Worm (Caenorhabditis elegans) whole organism, L2 larva: ENCODE measurements around the gene C53B7.3.

Source experiments
- C34F6.9 ChIP-seq: fragments of 150-350 bp; optimal IDR thresholded peaks from 2 replicates; lab custom pipeline; 2014; ENCODE audit warnings: missing biosample characterization, missing genetic modification characterization
- F13H6.1 ChIP-seq: sonication (generic microtip); optimal IDR thresholded peaks from 2 replicates; lab custom pipeline; 2016; ENCODE audit warnings: missing genetic modification characterization, missing compliant biosample characterization
- R02D3.7 ChIP-seq: fragments of 150-350 bp; optimal IDR thresholded peaks from 2 replicates; lab custom pipeline; 2014; ENCODE audit warnings: missing biosample characterization, missing genetic modification characterization
- Y55F3AM.14 ChIP-seq: fragments of 200-800 bp; sonication (Bioruptor generic); optimal IDR thresholded peaks from 2 replicates; lab custom pipeline; 2018; ENCODE audit warnings: mild to moderate bottlenecking, missing genetic modification characterization, missing compliant biosample characterization
- ZK546.5 ChIP-seq: sonication (generic microtip); optimal IDR thresholded peaks from 2 replicates; lab custom pipeline; 2017; ENCODE audit warnings: missing biosample characterization, missing genetic modification characterization
- ceh-16 ChIP-seq: fragments of 150-350 bp; optimal IDR thresholded peaks from 2 replicates; lab custom pipeline; 2014; ENCODE audit warnings: missing biosample characterization, missing genetic modification characterization
- ceh-82 ChIP-seq: fragments of 150-350 bp; optimal IDR thresholded peaks from 2 replicates; lab custom pipeline; 2014; ENCODE audit warnings: missing biosample characterization, missing genetic modification characterization
- crh-2 ChIP-seq: sonication (generic microtip); optimal IDR thresholded peaks from 2 replicates; lab custom pipeline; 2017; ENCODE audit warnings: missing biosample characterization, missing genetic modification characterization
- dmd-4 ChIP-seq: sonication (generic microtip); optimal IDR thresholded peaks from 2 replicates; lab custom pipeline; 2017; ENCODE audit warnings: missing biosample characterization, missing genetic modification characterization
- egl-27 ChIP-seq: sonication (generic microtip); optimal IDR thresholded peaks from 3 replicates; lab custom pipeline; 2017; ENCODE audit warnings: missing biosample characterization, missing genetic modification reagents, missing genetic modification characterization
- elt-3 ChIP-seq: sonication (generic microtip); optimal IDR thresholded peaks from 2 replicates; lab custom pipeline; 2017; ENCODE audit warnings: missing biosample characterization, missing genetic modification characterization
- fos-1 ChIP-seq: fragments of 150-350 bp; optimal IDR thresholded peaks from 2 replicates; lab custom pipeline; 2014; ENCODE audit warnings: missing biosample characterization, missing genetic modification characterization
- gmeb-1 ChIP-seq: fragments of 150-350 bp; optimal IDR thresholded peaks from 2 replicates; lab custom pipeline; 2014; ENCODE audit warnings: missing biosample characterization, missing genetic modification characterization
- lin-11 ChIP-seq: fragments of 150-350 bp; sonication (generic microtip); optimal IDR thresholded peaks from 2 replicates; lab custom pipeline; 2014; ENCODE audit warnings: missing biosample characterization, missing genetic modification characterization, inconsistent platforms, mixed read lengths
- lin-13 ChIP-seq: fragments of 150-350 bp; optimal IDR thresholded peaks from 2 replicates; lab custom pipeline; 2014; ENCODE audit warnings: missing biosample characterization, missing genetic modification reagents, missing genetic modification characterization
- lin-39 ChIP-seq: fragments of 150-350 bp; optimal IDR thresholded peaks from 2 replicates; lab custom pipeline; 2014; ENCODE audit warnings: missing biosample characterization, missing genetic modification reagents, missing genetic modification characterization
- lsy-2 ChIP-seq, 2 experiments: fragments of 150-350 bp in 1 of 2; sonication (generic microtip) in 1 of 2; optimal IDR thresholded peaks; 2 replicates each; lab custom pipeline; 2014 to 2017; ENCODE audit warnings: missing biosample characterization in 2 of 2, missing genetic modification characterization in 2 of 2
- mab-5 ChIP-seq: fragments of 150-350 bp; optimal IDR thresholded peaks from 2 replicates; lab custom pipeline; 2014; ENCODE audit warnings: missing biosample characterization, missing genetic modification characterization
- mbf-1 ChIP-seq: sonication (generic microtip); optimal IDR thresholded peaks from 2 replicates; lab custom pipeline; 2017; ENCODE audit warnings: missing biosample characterization, missing genetic modification characterization
- mdl-1 ChIP-seq, 2 experiments: fragments of 150-350 bp in 1 of 2; sonication (generic microtip) in 1 of 2; optimal IDR thresholded peaks; 2 replicates each; lab custom pipeline; 2017; ENCODE audit warnings: missing biosample characterization in 2 of 2, missing genetic modification characterization in 2 of 2
- nhr-10 ChIP-seq: sonication (generic microtip); optimal IDR thresholded peaks from 2 replicates; lab custom pipeline; 2017; ENCODE audit warnings: missing biosample characterization, missing genetic modification characterization
- nhr-11 ChIP-seq: fragments of 150-350 bp; optimal IDR thresholded peaks from 2 replicates; lab custom pipeline; 2014; ENCODE audit warnings: missing biosample characterization, missing genetic modification characterization
- nhr-12 ChIP-seq: fragments of 150-350 bp; optimal IDR thresholded peaks from 2 replicates; lab custom pipeline; 2014; ENCODE audit warnings: missing biosample characterization, missing genetic modification characterization
- nhr-129 ChIP-seq: fragments of 150-350 bp; optimal IDR thresholded peaks from 2 replicates; lab custom pipeline; 2014; ENCODE audit warnings: missing biosample characterization, missing genetic modification characterization
- nhr-21 ChIP-seq: fragments of 150-350 bp; optimal IDR thresholded peaks from 2 replicates; lab custom pipeline; 2014; ENCODE audit warnings: missing biosample characterization, missing genetic modification characterization
- nhr-237 ChIP-seq: fragments of 150-350 bp; optimal IDR thresholded peaks from 2 replicates; lab custom pipeline; 2014; ENCODE audit warnings: missing biosample characterization, missing genetic modification characterization
- nhr-25 ChIP-seq: fragments of 150-350 bp; sonication (generic microtip); optimal IDR thresholded peaks from 3 replicates; lab custom pipeline; 2014; ENCODE audit warnings: missing biosample characterization, missing genetic modification characterization
- sma-3 ChIP-seq: sonication (generic microtip); optimal IDR thresholded peaks from 2 replicates; lab custom pipeline; 2016; ENCODE audit warnings: missing genetic modification reagents, missing genetic modification characterization, missing compliant biosample characterization
- sma-9 ChIP-seq, 2 experiments: fragments of 150-350 bp in 1 of 2; sonication (generic microtip) in 1 of 2; optimal IDR thresholded peaks; 2 replicates each; lab custom pipeline; 2014 to 2016; ENCODE audit warnings: missing genetic modification characterization in 2 of 2, mild to moderate bottlenecking in 1 of 2, missing biosample characterization in 1 of 2, missing compliant biosample characterization in 1 of 2, missing genetic modification reagents in 1 of 2, moderate library complexity in 1 of 2
- snpc-4 ChIP-seq: fragments of 150-350 bp; optimal IDR thresholded peaks from 2 replicates; lab custom pipeline; 2014; ENCODE audit warnings: missing biosample characterization, missing genetic modification characterization
- unc-39 ChIP-seq: fragments of 150-350 bp; optimal IDR thresholded peaks from 2 replicates; lab custom pipeline; 2014; ENCODE audit warnings: missing biosample characterization, missing genetic modification characterization
- unc-55 ChIP-seq: fragments of 150-350 bp; sonication (generic microtip); optimal IDR thresholded peaks from 3 replicates; lab custom pipeline; 2014; ENCODE audit warnings: missing biosample characterization, missing genetic modification reagents, missing genetic modification characterization
- unc-62 ChIP-seq: fragments of 150-350 bp; optimal IDR thresholded peaks from 2 replicates; lab custom pipeline; 2014; ENCODE audit warnings: missing biosample characterization, missing genetic modification reagents, missing genetic modification characterization
- ztf-11 ChIP-seq: sonication (generic microtip); optimal IDR thresholded peaks from 2 replicates; lab custom pipeline; 2017; ENCODE audit warnings: missing biosample characterization, missing genetic modification characterization

Gene C53B7.3

DNA sequence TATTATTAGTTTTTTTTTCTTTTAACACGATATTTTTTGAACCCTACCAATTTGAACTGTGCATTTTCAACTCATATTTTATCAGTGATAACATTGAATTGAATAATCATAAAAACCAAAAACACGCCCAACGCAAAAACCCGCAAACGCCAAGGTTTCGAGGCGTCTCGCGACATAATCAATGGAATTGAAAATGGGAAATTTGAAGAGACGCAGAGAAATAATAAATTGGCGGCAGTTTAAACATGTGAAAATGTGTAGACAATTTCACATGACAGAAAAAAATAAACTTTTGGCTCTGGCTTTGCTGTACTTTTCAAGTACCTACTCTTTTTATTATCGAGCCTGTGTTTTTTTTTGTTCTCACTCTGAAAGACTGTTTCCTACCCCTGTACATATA, 39.7 kb upstream of the C53B7.3 start (continued):
- TF ChIP-seq unc-39 = no peak
- TF ChIP-seq egl-27 (tag; lab: Kevin White, UChicago) = no peak
- TF ChIP-seq F13H6.1 (tag; lab: Kevin White, UChicago) = peak; percentile 47
- TF ChIP-seq lin-11 (tag; lab: Kevin White, UChicago) = peak; percentile 17
- TF ChIP-seq nhr-10 (tag; lab: Kevin White, UChicago) = no peak
- no peak for TF ChIP-seq ztf-11 (tag; lab: Kevin White, UChicago)
- peak; percentile 47 for TF ChIP-seq nhr-129 (tag; lab: Kevin White, UChicago)
- peak in 1 of 2 experiments; percentile 65 for TF ChIP-seq lsy-2 (tag; optimal IDR thresholded peaks at IDR 0.05; lab: Kevin White, UChicago)
- TF ChIP-seq nhr-11 (tag; lab: Kevin White, UChicago) = no peak
- TF ChIP-seq nhr-25 = no peak
- no peak for TF ChIP-seq ZK546.5 (tag; lab: Kevin White, UChicago)
- no peak for TF ChIP-seq dmd-4 (tag; lab: Kevin White, UChicago)
- TF ChIP-seq ceh-82 = no peak
- TF ChIP-seq gmeb-1 (tag; lab: Kevin White, UChicago) = peak; percentile 92
- TF ChIP-seq lin-39 (tag; lab: Kevin White, UChicago) = no peak
- TF ChIP-seq ceh-16 (tag; lab: Kevin White, UChicago) = no peak
- TF ChIP-seq nhr-237 (tag; lab: Kevin White, UChicago) = no peak
- peak; percentile 17 for TF ChIP-seq nhr-21 (tag; lab: Kevin White, UChicago)

DNA sequence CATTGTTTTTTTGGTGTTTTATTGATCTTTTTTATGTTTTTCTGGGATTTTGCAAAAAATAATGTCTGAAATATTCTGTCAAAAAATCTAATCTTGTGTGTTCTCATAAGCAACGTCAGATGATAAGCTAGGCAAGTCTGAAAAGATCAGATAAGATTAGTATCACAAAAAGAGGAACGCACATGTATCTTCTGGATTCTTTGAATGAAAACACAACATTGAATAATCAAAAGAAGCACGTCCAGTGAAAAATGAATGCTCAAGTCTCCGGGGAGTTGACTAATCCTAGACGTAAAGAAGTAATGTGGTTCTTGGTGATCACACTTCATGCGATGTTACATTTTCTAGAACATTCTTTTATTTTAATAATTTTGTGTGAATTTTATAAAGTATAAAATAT, 39.1 kb upstream of the C53B7.3 start:
- TF ChIP-seq unc-55 = peak; percentile 36
- peak; percentile 8 for TF ChIP-seq C34F6.9 (tag; lab: Kevin White, UChicago)
- TF ChIP-seq elt-3 (tag; lab: Kevin White, UChicago) = no peak
- no peak for TF ChIP-seq nhr-21 (tag; lab: Kevin White, UChicago)
- TF ChIP-seq lsy-2 (tag; optimal IDR thresholded peaks at IDR 0.05; lab: Kevin White, UChicago) = peak in 1 of 2 experiments; percentile 8
- peak; percentile 22 for TF ChIP-seq mab-5

DNA sequence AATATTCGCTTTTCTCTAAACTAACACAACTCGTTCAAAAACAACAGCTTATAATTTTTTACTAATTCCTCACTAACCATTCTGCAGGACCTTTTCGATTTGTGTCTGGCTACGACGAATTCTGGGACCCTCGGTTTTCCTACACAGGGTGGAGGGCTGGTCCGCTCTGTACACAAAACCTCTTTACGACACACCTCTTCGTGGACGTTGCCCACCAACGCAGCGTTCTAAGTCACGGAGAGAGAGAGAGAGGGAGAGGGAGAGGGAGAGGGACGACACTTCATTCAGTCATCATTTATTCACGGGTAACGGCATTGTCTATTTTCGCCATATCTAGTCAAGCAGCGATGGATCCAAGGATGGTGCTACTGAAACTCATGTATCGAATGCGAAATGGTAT, 38.1 kb upstream of the C53B7.3 start, which contains the start of gene atg-2:
Gene atg-2 (plus strand): TSS at position 301 of the 400 bp plus-strand sequence.
- TF ChIP-seq mdl-1 (tag; optimal IDR thresholded peaks at IDR 0.05; lab: Kevin White, UChicago) (no peak), nhr-237 (tag; lab: Kevin White, UChicago) (no peak)

DNA sequence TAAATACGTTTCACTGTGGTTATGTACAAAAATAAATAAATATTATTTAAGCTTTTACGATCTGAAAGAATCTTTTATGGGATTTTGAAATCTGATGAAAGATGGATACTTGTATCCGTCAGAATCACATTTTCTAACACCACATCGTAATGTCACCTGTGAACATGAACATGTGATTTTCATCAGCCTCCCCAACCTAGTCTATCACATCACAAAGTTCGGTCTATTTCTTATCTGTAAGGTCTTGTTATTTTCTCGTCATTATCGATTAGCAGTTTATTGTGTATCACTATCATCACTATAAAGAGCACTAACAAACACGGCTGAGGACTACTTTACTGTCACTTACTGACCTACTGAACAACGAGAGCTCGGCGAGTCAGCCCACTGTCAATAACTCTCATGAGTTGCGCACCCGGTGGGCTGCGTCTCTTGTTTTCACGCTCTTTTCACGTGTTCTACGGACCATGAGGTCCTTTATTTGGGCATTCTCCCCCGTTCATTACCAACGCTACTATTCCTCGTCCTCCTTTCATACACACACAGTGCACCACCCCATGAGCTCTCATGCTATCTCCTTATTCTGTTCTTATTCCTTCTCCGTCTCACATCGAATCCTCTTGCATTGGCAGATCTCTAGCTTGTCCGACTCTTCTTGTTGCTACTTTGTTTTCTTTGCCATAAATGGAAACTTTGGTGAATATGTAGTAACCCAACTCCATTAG, 37.3 kb upstream of the C53B7.3 start:
- TF ChIP-seq fos-1 (tag; lab: Kevin White, UChicago) (no peak), R02D3.7 (tag; lab: Kevin White, UChicago) (no peak), C34F6.9 (tag; lab: Kevin White, UChicago) (no peak), lsy-2 (tag; optimal IDR thresholded peaks at IDR 0.05; lab: Kevin White, UChicago) (no peak), mbf-1 (tag; lab: Kevin White, UChicago) (no peak), dmd-4 (tag; lab: Kevin White, UChicago) (no peak), egl-27 (tag; lab: Kevin White, UChicago) (no peak), ceh-82 (no peak), ceh-16 (tag; lab: Kevin White, UChicago) (no peak), unc-55 (peak; percentile 13), nhr-10 (tag; lab: Kevin White, UChicago) (no peak), crh-2 (tag; lab: Kevin White, UChicago) (no peak), Y55F3AM.14 (GFP tag; lab: Kevin White, UChicago) (no peak), lin-13 (GFP tag; lab: Kevin White, UChicago) (no peak), ztf-11 (tag; lab: Kevin White, UChicago) (no peak), elt-3 (tag; lab: Kevin White, UChicago) (no peak), sma-3 (GFP tag; lab: Kevin White, UChicago) (peak; percentile 10), nhr-12 (tag; lab: Kevin White, UChicago) (no peak), nhr-21 (tag; lab: Kevin White, UChicago) (no peak), lin-11 (tag; lab: Kevin White, UChicago) (no peak), nhr-25 (no peak), snpc-4 (tag; lab: Kevin White, UChicago) (no peak), sma-9 (GFP tag; optimal IDR thresholded peaks at IDR 0.05; lab: Kevin White, UChicago) (peak; percentile 42), sma-9 (tag; optimal IDR thresholded peaks at IDR 0.05; lab: Kevin White, UChicago) (no peak), nhr-129 (tag; lab: Kevin White, UChicago) (peak; percentile 66), unc-62 (GFP tag; lab: Kevin White, UChicago) (no peak), F13H6.1 (tag; lab: Kevin White, UChicago) (no peak)
